Fruit fly (Drosophila melanogaster): Measurements from ENCODE around the gene CG34283.

DNA sequence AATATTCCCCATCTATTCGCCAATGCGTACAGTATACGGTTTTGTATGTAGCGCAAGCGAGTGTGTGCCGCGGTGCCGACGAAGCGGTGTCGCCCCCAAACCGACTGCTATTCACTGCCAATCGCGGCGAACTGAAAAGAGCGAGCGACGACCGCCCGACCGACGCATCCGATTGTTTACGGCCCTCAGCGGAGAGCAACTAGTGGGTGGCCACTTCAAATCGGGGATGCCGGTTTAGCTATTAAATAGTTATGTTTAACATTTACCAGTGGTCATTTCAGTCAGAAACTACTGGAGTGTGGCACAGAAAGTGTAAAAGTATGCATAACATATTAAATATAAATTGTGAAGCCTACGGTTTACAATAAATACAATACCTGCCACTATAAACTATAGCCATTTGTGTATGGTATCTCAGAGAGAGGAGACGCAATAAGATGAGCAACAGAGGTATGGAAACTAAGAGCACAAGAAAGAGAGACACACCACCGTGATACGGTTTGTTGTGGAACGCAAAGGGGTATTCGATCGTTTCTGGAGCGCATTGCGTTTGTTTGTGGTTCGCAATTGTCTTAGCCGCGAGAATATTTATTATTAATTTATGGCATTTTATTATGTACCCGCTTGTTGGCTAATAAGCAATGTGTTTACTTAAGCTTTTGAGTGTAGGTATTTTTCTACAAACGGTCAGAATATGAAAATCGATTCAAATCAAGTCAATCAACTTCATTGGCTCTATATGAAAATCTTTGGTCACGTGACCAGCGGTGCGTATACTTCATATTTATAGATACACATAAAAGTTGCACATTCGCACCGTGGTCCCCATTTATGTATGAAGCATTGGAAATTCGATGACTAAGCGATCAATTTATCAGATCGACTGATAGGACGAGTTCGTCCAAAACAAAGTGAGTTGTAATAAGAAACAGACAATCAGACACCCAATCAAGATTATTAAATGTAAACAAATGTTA lies 17.9 kb upstream of the CG34283 start:
- TF ChIP-seq Snoo (tag; optimal IDR thresholded peaks at IDR 0.05) (no peak), gl (tag; optimal IDR thresholded peaks at IDR 0.05) (no peak), CG17806 (tag; optimal IDR thresholded peaks at IDR 0.05) (no peak), CG14655 (GFP tag; optimal IDR thresholded peaks at IDR 0.05) (no peak)
